Worm (Caenorhabditis elegans) whole organism, dauer: Measurements from ENCODE around the gene K04A8.19.
"Not testable (repeated sequence)": the region's sequence is repeated elsewhere in the genome, so short reads cannot be mapped to it uniquely, and the experiment has no call there.

Source experiments
- unc-62 ChIP-seq: sonication (generic microtip); optimal IDR thresholded peaks from 2 replicates; lab custom pipeline; 2017; ENCODE audit warnings: missing biosample characterization, missing genetic modification reagents, missing genetic modification characterization

Gene K04A8.19

DNA sequence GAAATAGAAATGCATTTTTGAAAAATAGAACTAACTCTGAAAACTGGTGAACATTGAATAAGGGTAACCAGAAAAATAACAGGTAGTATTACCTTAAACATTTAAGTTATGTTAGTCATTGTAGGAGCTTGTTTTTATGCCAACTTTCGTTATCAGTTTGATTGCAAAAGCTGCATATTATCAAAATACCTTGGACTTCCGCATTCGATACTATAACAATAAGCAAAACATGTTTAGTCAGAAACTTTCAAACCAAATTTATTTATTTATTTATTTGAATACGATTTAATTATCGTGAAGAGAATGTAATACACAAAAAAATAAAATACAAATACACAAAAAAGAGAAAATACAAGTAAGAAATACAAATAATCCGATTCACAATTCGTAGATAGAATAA, at the start of gene K04A8.19:
Gene K04A8.19, minus strand, starts transcription at position 101 of the 400 bp plus-strand sequence.
- no peak for TF ChIP-seq unc-62

DNA sequence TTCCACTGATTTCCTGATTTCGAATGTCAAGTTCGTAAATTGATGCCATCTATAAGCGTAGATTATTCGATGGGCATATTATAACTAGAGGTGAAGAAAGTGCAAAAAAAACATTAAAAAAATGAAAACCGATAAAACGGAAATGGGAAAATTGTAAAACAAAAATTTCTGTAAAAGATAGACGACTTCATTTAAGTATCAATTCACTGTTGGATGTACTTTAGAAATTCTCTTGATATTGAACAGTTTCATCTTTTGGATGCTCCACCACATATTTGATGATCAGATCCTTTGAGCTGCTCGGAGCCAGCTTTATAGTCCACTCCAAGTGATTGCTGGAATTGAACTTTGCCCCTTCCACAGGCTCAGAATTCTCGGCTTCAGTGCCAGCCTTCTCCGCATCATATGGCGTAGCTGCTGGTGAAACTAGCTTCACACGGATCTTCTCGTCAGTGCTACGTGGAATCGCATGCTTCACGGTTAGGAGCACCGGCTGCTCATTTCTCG, 48.4 kb upstream of the K04A8.19 start, which contains the start of gene ZK1055.6:
Gene ZK1055.6, minus strand, starts transcription at position 51 of the 507 bp plus-strand sequence.
- TF ChIP-seq unc-62, result no peak

DNA sequence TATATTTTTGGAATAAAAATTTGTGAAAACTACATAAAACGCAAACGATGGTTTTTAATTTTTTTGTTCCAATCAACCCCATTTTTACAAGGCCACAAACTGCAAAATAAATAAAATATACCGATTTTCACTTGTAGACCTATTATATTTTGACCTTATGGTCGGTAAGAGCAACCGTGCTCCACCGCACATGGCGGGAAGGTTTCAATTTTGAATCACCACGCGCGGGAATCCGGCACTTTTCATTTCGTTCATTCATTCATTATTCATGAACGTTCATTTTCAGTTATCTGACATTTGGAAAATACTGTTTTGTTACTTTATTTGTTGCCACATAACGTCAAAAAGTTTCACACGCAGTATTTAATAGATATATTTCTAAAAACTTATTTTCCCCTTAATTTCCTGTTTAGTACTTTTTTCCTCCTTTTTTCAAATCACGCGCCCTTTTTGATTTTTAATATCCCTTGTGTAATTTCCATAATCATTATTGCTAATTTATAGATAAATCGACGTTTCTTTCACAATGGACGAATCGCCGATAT, 39.6 kb upstream of the K04A8.19 start, which contains the start of gene hcp-1:
Gene hcp-1, plus strand, starts transcription at position 495 of the 545 bp plus-strand sequence.
- TF ChIP-seq unc-62, result no peak

DNA sequence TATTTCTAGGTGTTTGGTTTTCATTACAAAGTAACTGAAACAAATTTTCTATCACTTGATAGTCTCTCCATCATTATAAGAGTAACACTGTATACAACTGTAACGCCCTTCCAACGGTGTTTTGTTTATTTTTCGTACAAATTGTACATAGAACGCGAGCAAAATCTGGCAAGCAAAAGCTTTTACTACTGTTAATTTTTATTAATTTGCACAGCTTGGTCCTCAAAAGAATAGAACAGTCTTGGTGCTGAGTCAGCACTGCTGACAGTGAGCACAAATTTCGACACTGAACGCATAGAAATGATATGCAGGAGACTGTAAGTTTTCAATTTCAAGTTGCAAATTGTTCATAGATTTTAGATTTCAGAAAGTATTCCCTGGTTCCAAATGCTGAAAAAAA, 36.1 kb upstream of the K04A8.19 start, which contains the start of gene ZK1055.2:
Gene ZK1055.2, plus strand, starts transcription at position 301 of the 400 bp plus-strand sequence.
- no peak for TF ChIP-seq unc-62

DNA sequence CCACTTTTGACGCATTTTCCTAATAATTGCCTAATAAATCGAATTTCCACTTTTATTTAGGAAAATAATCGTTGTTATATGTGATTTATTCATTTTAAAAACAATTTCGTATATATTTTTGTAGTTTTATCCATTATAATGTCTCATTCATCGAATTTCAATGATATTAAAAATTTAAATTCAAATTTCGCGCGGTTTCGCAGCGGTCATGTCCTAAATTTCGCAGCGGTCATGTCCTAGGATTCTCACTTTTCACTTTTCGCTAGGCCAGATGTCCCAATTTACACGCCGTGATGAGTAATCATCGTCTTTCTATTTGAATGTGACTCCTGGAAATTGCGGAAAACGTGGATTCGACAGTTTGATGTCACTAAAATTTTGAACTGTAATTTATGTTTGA, 27.6 kb upstream of the K04A8.19 start, which contains the start of gene ZK1055.4:
Gene ZK1055.4, plus strand, starts transcription at position 301 of the 400 bp plus-strand sequence.
- TF ChIP-seq unc-62, result not testable (repeated sequence)

DNA sequence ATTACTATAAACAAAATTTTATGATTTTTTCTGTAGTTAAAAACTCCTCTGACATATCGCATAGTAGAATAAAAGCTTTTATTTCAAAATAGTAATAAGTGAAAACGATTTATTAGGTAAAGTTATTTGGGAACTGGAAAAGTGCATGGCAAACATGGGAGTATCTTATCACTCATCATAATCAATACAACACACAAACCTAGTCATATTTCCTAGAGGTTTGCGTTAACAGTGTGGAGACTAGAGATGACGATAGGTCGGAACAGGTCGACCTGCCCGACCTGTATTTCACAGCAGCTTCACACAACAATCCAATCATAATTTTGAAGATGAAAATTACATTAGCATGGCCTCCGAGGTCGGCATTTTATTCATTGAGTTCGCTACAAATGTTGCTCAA, 25.8 kb upstream of the K04A8.19 start, which contains the start of gene EGAP9.3:
Gene EGAP9.3, minus strand, starts transcription at position 131 of the 400 bp plus-strand sequence.
- no peak for TF ChIP-seq unc-62

DNA sequence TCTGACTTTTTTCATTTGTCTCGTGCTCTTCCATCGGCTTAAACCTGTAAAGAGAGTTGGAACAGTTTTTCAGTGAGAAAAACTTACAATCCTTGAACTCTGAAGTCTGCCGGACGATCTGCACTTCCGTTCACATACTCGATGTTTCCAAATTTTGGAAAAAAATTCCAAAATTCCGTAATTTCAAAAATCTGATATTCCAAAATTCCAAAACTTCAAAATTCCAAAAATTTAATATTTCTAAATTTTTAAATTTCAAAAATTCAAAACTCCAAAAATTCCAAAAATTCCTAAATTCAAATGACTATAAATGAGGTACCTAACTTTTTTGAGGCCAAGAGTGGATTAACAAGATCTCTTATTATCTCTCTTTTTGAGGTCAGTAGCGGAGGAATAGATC, 22.4 kb upstream of the K04A8.19 start, which contains the start of gene EGAP9.4:
Gene EGAP9.4, plus strand, starts transcription at position 301 of the 400 bp plus-strand sequence.
- TF ChIP-seq unc-62, result no peak

DNA sequence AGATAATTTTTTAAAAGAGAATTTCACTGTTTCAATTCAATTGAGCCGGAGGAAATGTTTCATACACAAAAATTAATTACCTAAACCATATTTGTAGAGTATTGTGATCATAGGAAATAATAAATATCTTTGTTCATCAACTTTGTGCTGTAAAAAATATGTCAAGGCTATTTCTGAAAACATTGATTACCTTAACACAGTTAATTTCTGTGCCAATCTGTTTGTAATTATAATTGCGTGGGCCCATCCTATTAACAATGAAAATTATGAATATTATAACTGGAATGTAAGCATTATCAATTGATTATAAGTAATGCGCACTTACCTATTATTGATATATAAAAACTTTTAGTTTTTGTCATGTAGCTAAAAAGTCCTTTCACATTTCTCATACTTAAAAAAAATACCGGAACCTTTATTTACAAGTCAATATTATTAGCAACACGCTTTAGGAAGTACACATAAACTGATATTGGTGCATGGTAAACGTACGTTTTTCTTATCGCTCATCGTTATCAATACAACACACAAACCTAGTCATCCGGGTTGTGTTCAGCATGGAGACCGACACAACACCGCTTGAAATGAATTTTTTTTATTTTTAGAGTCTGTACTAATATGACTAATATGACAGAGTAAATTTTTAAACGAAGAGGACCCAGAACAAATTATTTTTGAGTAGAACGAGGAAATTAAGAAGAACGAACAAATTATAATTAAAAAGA, 21.4 kb upstream of the K04A8.19 start, which contains the start of gene fut-2:
Gene fut-2, minus strand, starts transcription at position 485 of the 725 bp plus-strand sequence.
- TF ChIP-seq unc-62, result no peak

DNA sequence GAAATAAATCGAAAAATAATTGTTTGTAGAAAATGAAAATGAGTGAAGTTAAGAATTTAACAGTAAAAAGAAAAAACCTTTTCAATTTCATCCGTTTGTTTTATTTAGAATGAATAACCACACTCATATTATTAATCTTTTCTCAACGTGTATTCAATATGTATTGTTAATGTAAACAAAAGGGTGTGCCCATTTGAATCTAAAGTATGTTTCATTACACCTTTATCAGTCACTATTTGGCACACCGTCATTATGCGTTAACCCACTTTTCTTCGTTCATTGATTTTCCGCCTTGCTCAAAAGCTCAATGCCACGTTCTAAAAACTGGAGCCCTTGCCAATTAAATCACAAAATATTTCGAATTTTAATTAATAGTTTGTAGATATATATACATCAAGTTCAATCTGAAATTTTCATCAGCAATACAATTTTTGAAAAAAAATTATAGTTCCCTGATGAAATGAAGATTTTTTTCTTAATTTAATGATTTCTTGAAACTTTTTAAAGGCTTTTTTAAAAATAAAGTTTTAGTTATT, 11.7 kb upstream of the K04A8.19 start, which contains the start of gene K04A8.1:
Gene K04A8.1, plus strand, starts transcription at position 486 of the 536 bp plus-strand sequence.
- no peak for TF ChIP-seq unc-62

DNA sequence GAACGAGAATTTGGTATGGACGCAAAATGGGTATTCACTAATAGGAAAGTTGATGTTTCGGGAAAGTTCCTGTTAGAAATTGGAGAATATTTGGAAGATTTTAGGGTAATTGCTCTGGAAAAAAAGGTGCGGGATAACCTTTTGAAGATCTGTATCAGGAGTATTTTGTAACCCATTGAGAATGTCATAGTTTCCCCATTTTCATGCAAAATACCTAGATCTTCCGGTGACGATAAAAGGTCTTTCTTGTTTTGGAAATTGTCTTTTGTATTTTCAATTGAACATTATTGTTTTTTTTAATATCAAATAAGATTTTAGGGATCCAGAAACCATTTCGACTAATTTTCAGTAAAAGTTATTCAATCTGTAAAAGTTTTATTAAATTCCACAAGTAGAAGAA, 7.4 kb upstream of the K04A8.19 start, which contains the start of gene spp-19:
Gene spp-19, minus strand, starts transcription at position 101 of the 400 bp plus-strand sequence.
- TF ChIP-seq unc-62, result no peak

DNA sequence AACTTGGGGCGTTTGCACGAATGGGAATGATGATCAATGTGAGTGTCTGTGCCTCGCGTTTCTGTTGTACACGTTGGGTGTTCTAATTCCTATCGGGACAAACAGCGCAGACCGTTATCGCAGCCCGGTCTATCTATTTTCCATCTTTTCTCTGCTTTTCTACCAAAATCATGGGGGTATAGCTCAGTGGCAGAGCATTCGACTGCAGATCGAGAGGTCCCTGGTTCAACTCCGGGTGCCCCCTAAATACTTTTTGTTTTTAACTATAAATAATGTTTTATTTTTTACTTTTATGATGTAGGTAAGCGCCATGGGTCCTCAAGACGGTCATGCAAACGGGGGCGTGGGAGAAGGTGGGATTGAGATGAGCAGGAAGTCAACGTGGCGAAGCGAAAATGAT, 5.4 kb upstream of the K04A8.19 start:
- TF ChIP-seq unc-62, result no peak

DNA sequence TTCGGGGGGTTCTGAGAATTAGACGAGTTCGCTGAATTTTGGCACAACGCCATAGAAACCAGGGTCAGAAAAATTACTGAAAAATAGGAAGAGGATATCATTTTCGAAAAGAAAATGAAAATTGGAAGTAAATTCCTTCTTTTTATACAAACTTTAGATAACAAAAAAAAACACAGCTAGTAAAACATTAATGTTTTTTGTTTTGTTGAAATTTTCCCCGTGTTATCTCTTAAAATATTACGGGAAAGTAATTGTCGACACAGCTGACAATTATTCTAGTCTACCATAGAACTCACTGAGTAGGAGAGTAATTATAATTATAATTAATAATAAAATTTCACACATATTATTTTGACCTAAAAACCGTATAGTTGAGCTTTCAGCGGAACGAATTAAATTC, 4.9 kb upstream of the K04A8.19 start, which contains the start of gene spp-26:
Gene spp-26, minus strand, starts transcription at position 101 of the 400 bp plus-strand sequence.
- no peak for TF ChIP-seq unc-62

DNA sequence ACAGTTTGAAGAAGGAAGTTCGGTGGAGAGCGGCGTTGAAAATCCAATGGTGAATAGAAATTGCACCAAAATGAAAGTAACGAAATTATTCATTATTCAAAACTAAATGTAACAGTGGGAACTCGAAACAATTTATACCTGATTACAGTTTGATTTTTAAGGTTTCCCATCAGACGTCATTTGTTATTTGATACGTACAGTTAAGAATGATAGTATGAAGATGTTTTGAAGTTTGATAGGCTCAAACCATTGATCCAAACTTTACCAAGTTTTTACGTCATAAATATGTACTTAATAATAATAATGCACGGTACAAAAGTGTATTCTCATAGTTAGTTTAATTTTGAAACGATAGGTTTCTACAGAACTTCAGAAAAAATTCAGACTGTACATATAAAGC, 3.9 kb upstream of the K04A8.19 start, which contains the start of gene spp-20:
Gene spp-20, minus strand, starts transcription at position 101 of the 400 bp plus-strand sequence.
- no peak for TF ChIP-seq unc-62

DNA sequence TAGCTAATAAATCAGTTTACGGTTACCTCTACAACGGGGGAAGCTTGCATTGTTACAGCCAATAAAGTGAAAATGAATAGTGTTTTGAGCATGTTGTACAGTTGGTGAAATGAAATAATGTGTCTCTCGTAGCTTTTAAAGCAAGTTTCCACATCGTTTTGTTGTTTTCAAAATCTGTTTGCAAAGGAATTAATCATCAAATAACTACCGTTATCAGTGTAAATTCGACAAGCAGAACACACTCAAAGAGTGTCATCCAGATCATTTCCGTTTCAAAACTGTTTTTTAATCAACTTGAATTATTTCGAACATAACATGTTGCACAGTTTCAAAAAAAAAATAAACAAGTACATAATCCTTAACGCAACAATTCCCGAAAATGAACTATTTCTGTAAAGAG, 2.8 kb upstream of the K04A8.19 start, which contains the start of gene spp-27:
Gene spp-27, minus strand, starts transcription at position 101 of the 400 bp plus-strand sequence.
- TF ChIP-seq unc-62, result no peak

DNA sequence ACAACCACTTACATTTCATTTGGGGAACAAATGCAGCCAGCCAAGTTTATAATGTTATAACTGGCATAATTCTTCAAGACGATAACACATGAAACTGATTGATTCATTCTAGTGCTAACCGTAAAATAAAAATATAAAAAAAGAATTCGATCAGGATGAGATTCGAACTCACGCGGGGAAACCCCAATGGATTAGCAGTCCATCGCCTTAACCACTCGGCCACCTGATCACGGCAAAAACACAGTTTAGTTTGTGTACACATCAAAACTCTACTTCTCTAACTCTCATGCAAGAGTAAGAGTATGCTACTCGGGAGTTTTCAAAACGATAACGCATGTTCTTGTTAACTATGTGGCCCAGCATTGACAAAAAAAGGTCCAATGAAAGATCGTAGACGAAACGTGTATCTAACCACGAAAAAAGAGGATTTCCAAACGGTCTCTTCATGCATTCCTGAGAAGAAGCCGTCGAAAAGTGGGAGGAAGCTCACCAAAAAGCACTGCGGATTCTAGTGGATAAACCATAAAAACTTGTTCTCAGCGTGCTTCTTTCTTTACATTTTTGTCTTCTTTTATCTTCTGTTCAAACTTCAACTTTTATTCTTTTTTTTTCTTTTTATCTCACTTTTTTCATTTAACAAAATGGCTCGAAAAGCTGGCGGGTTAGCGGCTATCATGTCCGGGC, 2.4 kb downstream of the K04A8.19 start, which contains the start of gene twk-10:
Gene twk-10, plus strand, starts transcription at position 634 of the 684 bp plus-strand sequence.
- no peak for TF ChIP-seq unc-62

DNA sequence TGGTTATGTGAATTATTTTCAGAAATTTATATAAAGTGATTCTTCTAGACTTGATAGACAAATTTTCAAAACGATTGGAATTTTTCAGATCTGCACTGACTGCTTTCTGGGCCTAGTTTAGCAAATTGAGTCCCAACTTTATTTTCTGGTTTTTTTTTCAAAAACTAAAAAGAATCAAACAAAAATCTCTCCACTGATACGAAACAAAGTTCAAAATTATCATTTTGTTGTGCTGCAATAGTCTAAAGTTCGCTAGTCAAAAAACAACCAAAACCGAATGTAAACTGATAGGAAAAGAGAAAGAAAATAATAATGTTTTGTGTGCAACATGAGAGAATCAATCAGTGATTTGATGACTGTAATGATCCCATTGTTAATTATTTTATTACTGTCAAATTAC, 4.3 kb downstream of the K04A8.19 start, which contains the start of gene lipl-4:
Gene lipl-4, plus strand, starts transcription at position 301 of the 400 bp plus-strand sequence.
- no peak for TF ChIP-seq unc-62
